Fruit fly (Drosophila melanogaster) whole organism, wandering third instar larva: ENCODE results near the gene RabX6.
A peak's percentile ranks its signal among the peaks of the same experiment; 100 is the strongest.

Source experiments
- Abd-B ChIP-seq: fragments of >200 bp; optimal IDR thresholded peaks from 2 replicates; lab custom pipeline; 2017; ENCODE audit warnings: missing biosample characterization, missing genetic modification characterization
- CG32264 ChIP-seq: fragments of 200-800 bp; sonication (Bioruptor generic); optimal IDR thresholded peaks from 2 replicates; lab custom pipeline; 2016; ENCODE audit warnings: missing biosample characterization, missing genetic modification characterization
- CG9705 ChIP-seq: fragments of 200-800 bp; sonication (Bioruptor generic); optimal IDR thresholded peaks from 2 replicates; lab custom pipeline; 2018; ENCODE audit warnings: missing biosample characterization, mild to moderate bottlenecking, missing genetic modification characterization
- CrebA ChIP-seq: fragments of 200-800 bp; sonication (Bioruptor generic); optimal IDR thresholded peaks from 2 replicates; lab custom pipeline; 2016; ENCODE audit warnings: missing biosample characterization, mild to moderate bottlenecking, missing genetic modification characterization, borderline replicate concordance
- Dfd ChIP-seq: fragments of >200 bp; optimal IDR thresholded peaks from 2 replicates; lab custom pipeline; 2017; ENCODE audit warnings: missing biosample characterization, missing genetic modification characterization
- Dif ChIP-seq: fragments of 200-275, 200-300 bp; sonication (Bioruptor generic); optimal IDR thresholded peaks from 2 replicates; lab custom pipeline; 2018; ENCODE audit warnings: missing biosample characterization, missing genetic modification characterization; ENCODE audit not compliant: partially characterized antibody
- GATAd ChIP-seq: sonication (Bioruptor generic); optimal IDR thresholded peaks from 2 replicates; lab custom pipeline; 2016; ENCODE audit warnings: missing biosample characterization, missing genetic modification characterization
- HLH106 ChIP-seq: fragments of 200-800 bp; optimal IDR thresholded peaks from 3 replicates; lab custom pipeline; 2019; ENCODE audit warnings: missing biosample characterization, mild to moderate bottlenecking, missing genetic modification characterization, moderate library complexity
- Hnf4 ChIP-seq: fragments of 200-800 bp; sonication (Bioruptor generic); optimal IDR thresholded peaks from 2 replicates; lab custom pipeline; 2016; ENCODE audit warnings: missing biosample characterization, mild to moderate bottlenecking, missing genetic modification characterization
- Hr78 ChIP-seq: fragments of >200 bp; optimal IDR thresholded peaks from 2 replicates; lab custom pipeline; 2017; ENCODE audit warnings: missing biosample characterization, missing genetic modification characterization
- Hr83 ChIP-seq: fragments of 200-300 bp; sonication (Bioruptor generic); optimal IDR thresholded peaks from 2 replicates; lab custom pipeline; 2016; ENCODE audit warnings: missing biosample characterization, mild to moderate bottlenecking, missing genetic modification characterization, moderate library complexity; ENCODE audit not compliant: poor library complexity, severe bottlenecking
- Jra ChIP-seq: sonication (Bioruptor generic); optimal IDR thresholded peaks from 2 replicates; lab custom pipeline; 2016; ENCODE audit warnings: missing biosample characterization, missing genetic modification characterization
- Mio ChIP-seq: sonication (Bioruptor generic); optimal IDR thresholded peaks from 2 replicates; lab custom pipeline; 2016; ENCODE audit warnings: missing biosample characterization, missing genetic modification characterization
- Myc ChIP-seq: fragments of >200 bp; optimal IDR thresholded peaks from 2 replicates; lab custom pipeline; 2017
- N ChIP-seq: fragments of >200 bp; optimal IDR thresholded peaks from 2 replicates; lab custom pipeline; 2018; ENCODE audit warnings: missing biosample characterization, missing external identifiers, missing genetic modification characterization
- OdsH ChIP-seq: fragments of 200-800 bp; sonication (Bioruptor generic); optimal IDR thresholded peaks from 2 replicates; lab custom pipeline; 2016; ENCODE audit warnings: missing biosample characterization, mild to moderate bottlenecking, missing genetic modification characterization
- Rel ChIP-seq, 2 experiments: fragments of 200-800 bp; sonication (Bioruptor generic) in 1 of 2; optimal IDR thresholded peaks; 2 replicates in 1 of 2; 3 replicates in 1 of 2; lab custom pipeline; 2016 to 2019; ENCODE audit warnings: mild to moderate bottlenecking in 2 of 2, missing biosample characterization in 2 of 2, missing genetic modification characterization in 2 of 2, moderate library complexity in 1 of 2
- Sp1 ChIP-seq: fragments of 200-800 bp; sonication (Bioruptor generic); optimal IDR thresholded peaks from 3 replicates; lab custom pipeline; 2019; ENCODE audit warnings: missing biosample characterization, mild to moderate bottlenecking, missing genetic modification characterization, moderate library complexity
- Vsx2 ChIP-seq: fragments of 200-300, 225-300 bp; sonication (Bioruptor generic); optimal IDR thresholded peaks from 2 replicates; lab custom pipeline; 2018; ENCODE audit warnings: missing biosample characterization, missing genetic modification characterization; ENCODE audit not compliant: partially characterized antibody
- br ChIP-seq: fragments of 200-800 bp; sonication (Bioruptor generic); optimal IDR thresholded peaks from 2 replicates; lab custom pipeline; 2016; ENCODE audit warnings: missing biosample characterization, missing genetic modification characterization
- brk ChIP-seq: fragments of 200-800 bp; sonication (Bioruptor generic); optimal IDR thresholded peaks from 2 replicates; lab custom pipeline; 2016; ENCODE audit warnings: missing biosample characterization, mild to moderate bottlenecking, missing genetic modification characterization
- dl ChIP-seq, 2 experiments: fragments of 175-275, 200-275 bp in 1 of 2; fragments of 200-275 bp in 1 of 2; sonication (Bioruptor generic); optimal IDR thresholded peaks; lab custom pipeline; 2018; ENCODE audit warnings: mild to moderate bottlenecking in 2 of 2, missing biosample characterization in 2 of 2, missing genetic modification characterization in 2 of 2, moderate library complexity in 2 of 2; ENCODE audit not compliant: partially characterized antibody in 2 of 2, insufficient read depth in 1 of 2
- dmrt93B ChIP-seq: fragments of 200-800 bp; sonication (Bioruptor generic); optimal IDR thresholded peaks from 2 replicates; lab custom pipeline; 2018; ENCODE audit warnings: missing biosample characterization, mild to moderate bottlenecking, missing genetic modification characterization
- dsf ChIP-seq: sonication (Bioruptor generic); optimal IDR thresholded peaks from 2 replicates; lab custom pipeline; 2016; ENCODE audit warnings: missing biosample characterization, missing genetic modification characterization, borderline replicate concordance
- ey ChIP-seq: fragments of 200-800 bp; sonication (Bioruptor generic); optimal IDR thresholded peaks from 2 replicates; lab custom pipeline; 2016; ENCODE audit warnings: missing biosample characterization, missing genetic modification characterization
- foxo ChIP-seq, 2 experiments: fragments of 200-800 bp; sonication (Bioruptor generic); optimal IDR thresholded peaks; 2 replicates in 1 of 2; 3 replicates in 1 of 2; lab custom pipeline; 2016 to 2017; ENCODE audit warnings: missing biosample characterization in 2 of 2, missing genetic modification characterization in 2 of 2
- fru ChIP-seq: fragments of 200-800 bp; sonication (Bioruptor generic); optimal IDR thresholded peaks from 3 replicates; lab custom pipeline; 2016; ENCODE audit warnings: missing biosample characterization, mild to moderate bottlenecking, missing genetic modification characterization
- h ChIP-seq: fragments of 200-800 bp; sonication (Bioruptor generic); optimal IDR thresholded peaks from 3 replicates; lab custom pipeline; 2016; ENCODE audit warnings: missing biosample characterization, mild to moderate bottlenecking, missing genetic modification characterization
- jim ChIP-seq: fragments of 175-275, 200-325 bp; sonication (Bioruptor generic); optimal IDR thresholded peaks from 2 replicates; lab custom pipeline; 2016; ENCODE audit warnings: missing biosample characterization, mild to moderate bottlenecking, missing genetic modification characterization
- lola ChIP-seq: fragments of >200 bp; optimal IDR thresholded peaks from 2 replicates; lab custom pipeline; 2017; ENCODE audit warnings: missing biosample characterization, missing genetic modification characterization
- pan ChIP-seq: fragments of >200 bp; optimal IDR thresholded peaks from 2 replicates; lab custom pipeline; 2017
- psq ChIP-seq: fragments of 200-800 bp; sonication (Bioruptor generic); optimal IDR thresholded peaks from 3 replicates; lab custom pipeline; 2017; ENCODE audit warnings: missing biosample characterization, mild to moderate bottlenecking, missing genetic modification characterization, moderate library complexity
- rgr ChIP-seq: fragments of 200-800 bp; sonication (Bioruptor generic); optimal IDR thresholded peaks from 3 replicates; lab custom pipeline; 2016; ENCODE audit warnings: missing biosample characterization, mild to moderate bottlenecking, missing genetic modification characterization
- sage ChIP-seq: fragments of 200-800 bp; sonication (Bioruptor generic); optimal IDR thresholded peaks from 2 replicates; lab custom pipeline; 2016; ENCODE audit warnings: missing biosample characterization, mild to moderate bottlenecking, missing genetic modification characterization
- sv ChIP-seq: fragments of 200-800 bp; sonication (Bioruptor generic); optimal IDR thresholded peaks from 3 replicates; lab custom pipeline; 2016; ENCODE audit warnings: missing biosample characterization, missing genetic modification characterization
- tai ChIP-seq: sonication (Bioruptor generic); optimal IDR thresholded peaks from 2 replicates; lab custom pipeline; 2016; ENCODE audit warnings: missing biosample characterization, missing genetic modification characterization
- usp ChIP-seq: fragments of >200 bp; optimal IDR thresholded peaks from 2 replicates; lab custom pipeline; 2017; ENCODE audit warnings: missing biosample characterization, missing genetic modification characterization
- woc ChIP-seq: sonication (Bioruptor generic); optimal IDR thresholded peaks from 2 replicates; lab custom pipeline; 2016; ENCODE audit warnings: missing biosample characterization, mild to moderate bottlenecking, missing genetic modification characterization

Gene RabX6

DNA sequence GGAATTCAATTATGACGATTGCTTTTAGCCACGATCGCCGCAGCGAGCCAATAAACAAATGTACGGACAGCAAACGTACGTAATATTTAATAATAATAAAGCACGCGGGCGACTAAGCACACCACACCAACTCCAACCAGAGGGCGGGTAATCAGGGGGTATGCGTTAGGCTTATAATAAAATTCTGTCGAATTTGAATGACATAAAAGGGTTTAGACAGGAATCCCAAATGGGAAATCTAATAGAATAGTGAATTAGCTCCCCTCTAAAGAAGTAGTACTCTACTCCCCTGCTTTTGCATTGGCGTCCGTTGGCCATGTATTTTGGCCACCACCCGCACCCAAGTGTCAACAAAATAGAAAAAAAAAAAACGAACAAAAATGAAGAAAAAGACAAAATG, 32.1 kb downstream of the RabX6 start:
- TF ChIP-seq h (peak; percentile 16), Mio (GFP tag; lab: Kevin White, UChicago) (no peak), Hr78 (GFP tag; lab: Kevin White, UChicago) (no peak), Hnf4 (GFP tag; lab: Kevin White, UChicago) (no peak), brk (no peak), woc (no peak), dl (GFP tag; optimal IDR thresholded peaks at IDR 0.05; lab: Kevin White, UChicago; ENCODE audit: insufficient read depth in 1 of 2, partially characterized antibody in 2 of 2) (no peak), psq (GFP tag; lab: Kevin White, UChicago) (no peak), foxo (GFP tag; optimal IDR thresholded peaks at IDR 0.05; lab: Kevin White, UChicago) (peak in 1 of 2 experiments; percentile 11), CG9705 (GFP tag; lab: Kevin White, UChicago) (no peak), sv (GFP tag; lab: Kevin White, UChicago) (no peak), Vsx2 (GFP tag; lab: Kevin White, UChicago) (no peak)

DNA sequence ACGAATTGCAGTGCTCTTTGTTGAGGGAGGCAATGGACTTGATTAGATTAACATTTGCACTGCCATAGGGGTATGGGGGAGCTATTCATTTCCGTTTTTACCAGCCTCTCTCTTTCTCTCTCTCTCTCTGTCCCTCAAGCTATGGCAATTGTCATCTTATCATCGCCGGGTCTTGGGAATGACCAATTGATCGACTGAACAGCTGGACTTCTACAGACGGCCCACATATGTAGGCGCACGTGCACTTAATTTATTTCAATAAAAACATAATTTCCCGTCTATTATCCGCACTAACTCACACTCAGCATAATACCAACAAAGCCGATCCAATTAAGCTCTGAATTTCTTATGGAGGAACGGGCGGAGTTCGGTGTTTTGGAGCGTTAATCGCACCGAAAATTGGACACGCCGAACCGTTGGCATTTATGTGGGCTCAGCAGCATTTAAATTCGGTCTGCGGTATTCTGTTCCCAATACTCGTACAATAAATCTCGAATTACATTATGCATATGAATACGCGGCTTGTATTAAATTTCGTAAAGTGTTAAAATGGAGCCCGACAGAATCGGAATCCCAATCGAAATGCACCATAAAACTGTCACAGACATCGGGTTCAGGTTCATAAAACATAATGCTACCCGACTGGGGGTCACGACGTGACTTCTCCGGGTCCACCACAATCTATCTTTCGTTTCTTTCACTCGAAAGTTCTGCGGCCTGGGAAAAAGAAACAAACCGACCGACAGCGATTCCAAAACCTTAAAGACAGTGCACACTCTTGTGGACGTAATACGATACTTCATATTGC, 33.5 kb downstream of the RabX6 start:
- TF ChIP-seq fru (GFP tag; lab: Kevin White, UChicago) (no peak), Sp1 (GFP tag; lab: Kevin White, UChicago) (no peak), Rel (GFP tag; optimal IDR thresholded peaks at IDR 0.05; lab: Kevin White, UChicago) (no peak), Rel (tag; optimal IDR thresholded peaks at IDR 0.05; lab: Kevin White, UChicago) (no peak), sage (no peak), jim (GFP tag; lab: Kevin White, UChicago) (no peak), rgr (GFP tag; lab: Kevin White, UChicago) (no peak), dl (GFP tag; optimal IDR thresholded peaks at IDR 0.05; lab: Kevin White, UChicago; ENCODE audit: insufficient read depth in 1 of 2, partially characterized antibody in 2 of 2) (no peak)

DNA sequence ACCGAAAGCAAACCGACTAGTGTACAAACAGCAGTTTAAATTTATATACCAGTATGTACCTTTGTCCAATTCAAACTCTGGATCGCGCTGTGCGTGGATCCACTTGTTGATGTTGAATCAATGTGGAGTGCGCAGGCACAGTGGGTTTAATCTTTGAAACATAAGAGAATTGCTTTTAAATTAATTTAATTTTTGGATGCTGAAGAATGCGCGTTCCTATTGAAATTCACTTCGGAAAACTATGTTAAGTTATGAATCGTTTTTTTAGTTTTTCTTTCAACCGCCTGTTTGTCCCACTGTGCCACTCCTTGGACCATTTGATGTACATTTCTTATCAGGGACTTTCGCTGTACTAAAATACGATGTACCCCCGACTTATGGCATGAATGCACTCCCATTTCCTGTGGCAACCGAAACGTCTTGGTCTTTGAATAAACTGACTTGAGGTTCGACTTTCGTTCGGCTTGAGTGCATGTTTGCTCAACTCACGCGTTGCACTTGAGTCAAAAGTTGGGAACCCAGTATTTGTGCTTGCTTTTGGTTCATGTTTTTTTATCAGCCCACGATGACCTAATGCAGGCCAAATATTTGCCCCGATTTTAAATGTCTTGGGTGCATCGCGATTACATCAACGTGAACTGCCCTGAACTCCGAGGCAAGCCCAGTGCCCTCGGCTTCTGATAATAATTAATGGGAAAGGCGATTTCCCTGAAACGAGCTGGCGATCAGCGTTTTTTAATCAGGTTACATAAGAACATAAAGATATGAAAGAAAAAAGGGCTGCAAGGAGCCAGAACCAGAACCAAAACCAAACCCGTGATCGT, 34.4 kb downstream of the RabX6 start:
- TF ChIP-seq dsf (peak; percentile 39), sage (peak; percentile 88), h (peak; percentile 94), Hnf4 (GFP tag; lab: Kevin White, UChicago) (peak; percentile 91), dl (GFP tag; optimal IDR thresholded peaks at IDR 0.05; lab: Kevin White, UChicago; ENCODE audit: insufficient read depth in 1 of 2, partially characterized antibody in 2 of 2) (no peak), br (peak; percentile 95), Myc (lab: Kevin White, UChicago) (no peak), dmrt93B (GFP tag; lab: Kevin White, UChicago) (peak; percentile 77), fru (GFP tag; lab: Kevin White, UChicago) (peak; percentile 94), rgr (GFP tag; lab: Kevin White, UChicago) (peak; percentile 91), Hr78 (GFP tag; lab: Kevin White, UChicago) (no peak), Dfd (GFP tag; lab: Kevin White, UChicago) (no peak), Rel (GFP tag; optimal IDR thresholded peaks at IDR 0.05; lab: Kevin White, UChicago) (peak; percentile 74), Rel (tag; optimal IDR thresholded peaks at IDR 0.05; lab: Kevin White, UChicago) (peak; percentile 67), N (GFP tag; lab: Kevin White, UChicago) (no peak), OdsH (GFP tag; lab: Kevin White, UChicago) (peak; percentile 92), Sp1 (GFP tag; lab: Kevin White, UChicago) (peak; percentile 88), ey (GFP tag; lab: Kevin White, UChicago) (peak; percentile 89), foxo (GFP tag; optimal IDR thresholded peaks at IDR 0.05; lab: Kevin White, UChicago) (peak; percentile 57 to 96), brk (peak; percentile 82), woc (peak; percentile 82), CrebA (no peak), Hr83 (GFP tag; lab: Kevin White, UChicago) (no peak), sv (GFP tag; lab: Kevin White, UChicago) (peak; percentile 92), CG32264 (peak; percentile 79), tai (GFP tag; lab: Kevin White, UChicago) (peak; percentile 84), pan (no peak), Vsx2 (GFP tag; lab: Kevin White, UChicago) (no peak), lola (no peak), usp (GFP tag; lab: Kevin White, UChicago) (no peak), psq (GFP tag; lab: Kevin White, UChicago) (peak; percentile 85), Abd-B (GFP tag; lab: Kevin White, UChicago) (no peak), HLH106 (tag; lab: Kevin White, UChicago) (peak; percentile 87), Mio (GFP tag; lab: Kevin White, UChicago) (peak; percentile 47), GATAd (no peak), CG9705 (GFP tag; lab: Kevin White, UChicago) (peak; percentile 66), Jra (peak; percentile 88), Dif (GFP tag; lab: Kevin White, UChicago) (no peak)
- TF ChIP-seq, all 38 proteins: peak for 23
